Worm (Caenorhabditis elegans): ENCODE results near the gene Y37D8A.16.
A peak's percentile ranks its signal among the peaks of the same experiment; 100 is the strongest.

Y37D8A.16 gene

DNA sequence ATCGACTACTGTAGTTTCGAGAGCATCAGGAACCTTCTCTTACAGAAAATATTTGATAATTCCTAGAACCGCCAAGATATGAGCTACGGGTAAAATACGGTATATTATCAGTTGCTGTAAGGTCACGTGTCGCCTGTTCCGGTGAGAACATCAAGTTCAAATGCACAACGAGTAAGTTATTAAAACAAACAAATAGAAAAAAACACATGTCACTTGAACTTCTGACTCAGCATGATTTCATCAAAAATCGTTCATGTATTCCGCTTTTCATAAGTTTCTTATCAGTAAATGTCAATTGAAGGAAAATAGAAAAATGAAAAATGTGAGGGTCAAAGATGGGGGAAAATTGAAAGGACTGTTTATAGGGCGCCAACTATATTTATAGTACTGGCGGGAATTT lies 42.2 kb upstream of the Y37D8A.16 start:
- TF ChIP-seq elt-2 (tag; optimal IDR thresholded peaks at IDR 0.05) (peak; percentile 81), pqm-1 (tag; optimal IDR thresholded peaks at IDR 0.05) (peak; percentile 60), unc-62 (GFP tag; optimal IDR thresholded peaks at IDR 0.05) (no peak), snpc-4 (tag; optimal IDR thresholded peaks at IDR 0.05) (no peak), jun-1 (tag; optimal IDR thresholded peaks at IDR 0.05) (peak; percentile 18), pha-4 (tag; optimal IDR thresholded peaks at IDR 0.05) (peak; percentile 52), nhr-67 (tag; optimal IDR thresholded peaks at IDR 0.05) (no peak), unc-39 (tag; optimal IDR thresholded peaks at IDR 0.05) (no peak)

DNA sequence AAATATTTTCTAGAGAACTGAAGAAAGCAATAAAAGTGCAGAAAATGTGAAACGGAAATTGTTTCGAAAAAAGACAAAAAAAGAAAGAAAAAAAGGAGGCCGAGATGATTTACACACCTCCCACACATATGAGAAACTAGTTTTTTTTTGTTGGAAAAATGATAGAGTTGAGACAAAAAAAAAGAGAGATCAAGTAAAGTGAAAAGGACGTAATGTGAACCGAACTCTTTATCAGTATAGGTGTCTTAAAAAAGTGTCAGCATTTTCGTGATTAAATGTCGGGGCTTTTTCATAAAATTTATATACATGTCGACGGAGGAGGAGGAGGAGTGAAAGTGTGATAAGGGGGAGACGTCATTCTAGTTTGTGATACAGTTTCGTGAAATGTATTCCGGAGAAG lies 40.8 kb upstream of the Y37D8A.16 start:
- TF ChIP-seq ztf-4 (tag; optimal IDR thresholded peaks at IDR 0.05) (no peak), ztf-11 (tag; optimal IDR thresholded peaks at IDR 0.05) (no peak), elt-2 (tag; optimal IDR thresholded peaks at IDR 0.05) (peak; percentile 90), zag-1 (tag; optimal IDR thresholded peaks at IDR 0.05) (no peak), snpc-4 (tag; optimal IDR thresholded peaks at IDR 0.05) (no peak), jun-1 (tag; optimal IDR thresholded peaks at IDR 0.05) (peak; percentile 42), daf-12 (tag; optimal IDR thresholded peaks at IDR 0.05) (no peak), pha-4 (tag; optimal IDR thresholded peaks at IDR 0.05) (no peak), skn-1 (tag; optimal IDR thresholded peaks at IDR 0.05) (no peak), ceh-16 (tag; optimal IDR thresholded peaks at IDR 0.05) (no peak), nhr-28 (tag; optimal IDR thresholded peaks at IDR 0.05) (no peak), lin-15B (tag; optimal IDR thresholded peaks at IDR 0.05) (no peak), lin-39 (tag; optimal IDR thresholded peaks at IDR 0.05) (no peak), nhr-43 (tag; optimal IDR thresholded peaks at IDR 0.05; ENCODE audit: poor library complexity, severe bottlenecking) (no peak), unc-62 (GFP tag; optimal IDR thresholded peaks at IDR 0.05) (no peak), nhr-12 (tag; optimal IDR thresholded peaks at IDR 0.05) (no peak), pqm-1 (tag; optimal IDR thresholded peaks at IDR 0.05) (peak; percentile 39), mml-1 (tag; optimal IDR thresholded peaks at IDR 0.05) (no peak)

ce11 chrIII:12952615-12953014 lies 34.1 kb upstream of the Y37D8A.16 start:
- TF ChIP-seq fkh-2 (tag; optimal IDR thresholded peaks at IDR 0.05) (no peak), ceh-28 (tag; optimal IDR thresholded peaks at IDR 0.05) (peak; percentile 98)

DNA sequence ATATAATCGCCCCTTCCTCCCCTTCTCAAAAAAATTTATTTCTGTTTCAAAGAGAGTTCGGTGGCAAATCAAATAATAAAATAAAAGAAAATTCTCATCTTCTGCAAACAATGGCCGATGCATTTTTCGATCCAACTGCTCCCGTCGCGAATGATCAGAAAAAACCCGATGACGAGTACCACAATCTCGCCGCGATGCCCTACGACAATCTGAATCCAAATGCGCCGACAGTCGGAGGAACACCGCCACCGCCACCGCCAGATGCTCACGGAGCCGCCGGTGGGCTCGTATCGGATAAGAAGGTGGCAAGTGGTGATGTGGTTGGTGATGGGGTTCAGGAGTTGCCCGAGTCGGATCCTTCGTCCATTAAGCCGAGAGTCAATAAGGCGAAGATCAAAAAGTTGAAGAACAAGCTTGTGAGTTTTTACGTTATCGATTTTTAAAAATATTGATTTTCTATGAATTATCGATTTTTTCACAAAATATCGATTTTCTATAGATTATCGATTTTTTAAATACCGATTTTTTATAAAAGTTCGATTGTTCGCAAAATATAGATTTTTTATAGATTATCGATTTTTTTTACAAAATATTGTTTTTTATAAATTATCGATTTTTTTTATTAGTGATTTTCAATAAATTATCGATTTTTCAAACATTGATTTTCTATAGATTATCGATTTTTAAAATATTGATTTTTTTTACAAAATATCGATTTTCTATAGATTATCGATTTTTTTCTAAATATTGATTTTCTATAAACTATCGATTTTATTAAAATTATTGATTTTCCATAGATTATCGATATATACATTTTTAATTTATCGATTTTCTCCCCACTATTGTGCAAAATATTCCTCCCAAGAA lies 33.1 kb upstream of the Y37D8A.16 start, which contains the start of gene Y39E4A.1:
Gene Y39E4A.1 (plus strand): TSS at position 51 of the 867 bp plus-strand sequence.
- TF ChIP-seq elt-2 (tag; optimal IDR thresholded peaks at IDR 0.05): no peak
- no peak for TF ChIP-seq hmg-11 (tag; optimal IDR thresholded peaks at IDR 0.05)
- no peak for TF ChIP-seq fkh-10 (GFP tag; optimal IDR thresholded peaks at IDR 0.05)
- TF ChIP-seq ceh-28 (tag; optimal IDR thresholded peaks at IDR 0.05): peak; percentile 99
- no peak for TF ChIP-seq nhr-28 (tag; optimal IDR thresholded peaks at IDR 0.05)

DNA sequence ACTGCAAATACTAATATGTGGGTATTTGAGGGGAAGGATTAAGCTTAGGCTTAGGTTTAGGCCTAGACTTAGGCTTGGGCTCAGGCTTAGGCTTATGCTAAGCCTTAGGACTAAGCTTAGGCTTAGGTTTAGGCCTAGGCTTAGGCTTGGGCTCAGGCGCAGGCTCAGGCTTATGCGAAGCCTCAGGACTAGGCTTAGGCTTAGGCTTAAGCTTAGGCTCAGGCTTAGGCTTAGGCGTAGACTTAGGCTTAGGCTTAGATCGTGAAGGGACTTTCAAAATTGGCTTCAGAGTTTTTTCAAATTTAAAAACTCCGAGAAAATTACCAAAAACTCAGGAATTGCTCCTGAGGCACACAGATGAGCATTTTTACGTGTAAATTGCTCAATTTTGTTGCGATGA lies 26.6 kb upstream of the Y37D8A.16 start:
- TF ChIP-seq nhr-77 (tag; optimal IDR thresholded peaks at IDR 0.05): no peak
- TF ChIP-seq nhr-43 (tag; optimal IDR thresholded peaks at IDR 0.05; ENCODE audit: poor library complexity, severe bottlenecking): no peak
- no peak for TF ChIP-seq ztf-4 (tag; optimal IDR thresholded peaks at IDR 0.05)
- no peak for TF ChIP-seq nhr-11 (tag; optimal IDR thresholded peaks at IDR 0.05)
- TF ChIP-seq mdl-1 (tag; optimal IDR thresholded peaks at IDR 0.05): no peak
- no peak for TF ChIP-seq fkh-10 (GFP tag; optimal IDR thresholded peaks at IDR 0.05)
- no peak for TF ChIP-seq skn-1 (tag; optimal IDR thresholded peaks at IDR 0.05)
- TF ChIP-seq unc-62 (GFP tag; optimal IDR thresholded peaks at IDR 0.05): no peak

ce11 chrIII:12944064-12944463 lies 25.6 kb upstream of the Y37D8A.16 start:
- TF ChIP-seq nfya-1 (tag; optimal IDR thresholded peaks at IDR 0.05; ENCODE audit: insufficient read depth): peak; percentile 96
- TF ChIP-seq nhr-76 (tag; optimal IDR thresholded peaks at IDR 0.05): no peak
- TF ChIP-seq egl-5 (tag; optimal IDR thresholded peaks at IDR 0.05): no peak
